Fruit fly (Drosophila melanogaster) whole organism, embryonic: ENCODE measurements around the gene CG13032.

Experiments
- ATbp ChIP-seq: fragments of 200-800 bp; sonication (Bioruptor generic); optimal IDR thresholded peaks from 2 replicates; lab custom pipeline; 2017; ENCODE audit warnings: missing biosample characterization, mild to moderate bottlenecking, missing genetic modification characterization, missing genetic modification reagents
- Atf-2 ChIP-seq: fragments of 200-800 bp; sonication (Bioruptor generic); optimal IDR thresholded peaks from 2 replicates; lab custom pipeline; 2016; ENCODE audit warnings: missing biosample characterization, missing genetic modification characterization
- B-H1 ChIP-seq: fragments of 200-800 bp; sonication (Bioruptor generic); IDR thresholded peaks from 3 replicates; pipeline ENCODE4 v1.3.6; 2022; ENCODE audit warnings: missing biosample characterization, missing genetic modification characterization
- CG1024 ChIP-seq: fragments of 200-800 bp; sonication (Bioruptor generic); IDR thresholded peaks from 2 replicates; pipeline ENCODE4 v1.3.6; 2022; ENCODE audit warnings: missing biosample characterization, missing genetic modification characterization
- CG10543 ChIP-seq: fragments of 200-800 bp; sonication (Bioruptor generic); optimal IDR thresholded peaks from 3 replicates; lab custom pipeline; 2017; ENCODE audit warnings: missing biosample characterization, mild to moderate bottlenecking, missing genetic modification characterization, moderate library complexity
- CG11085 ChIP-seq: fragments of 200-800 bp; sonication (Bioruptor generic); IDR thresholded peaks from 2 replicates; pipeline ENCODE4 v1.3.6; 2022; ENCODE audit warnings: missing biosample characterization, missing genetic modification characterization
- CG11504 ChIP-seq: fragments of 200-800 bp; sonication (Bioruptor generic); optimal IDR thresholded peaks from 3 replicates; lab custom pipeline; 2019; ENCODE audit warnings: missing biosample characterization, mild to moderate bottlenecking, missing genetic modification characterization, moderate library complexity
- CG11723 ChIP-seq: fragments of 200-800 bp; sonication (Bioruptor generic); optimal IDR thresholded peaks from 2 replicates; lab custom pipeline; 2017; ENCODE audit warnings: missing biosample characterization, mild to moderate bottlenecking, missing genetic modification characterization
- CG12071 ChIP-seq: fragments of 200-800 bp; sonication (Bioruptor generic); optimal IDR thresholded peaks from 3 replicates; lab custom pipeline; 2018; ENCODE audit warnings: missing biosample characterization, mild to moderate bottlenecking, missing genetic modification characterization
- CG12219 ChIP-seq: fragments of 200-800 bp; sonication (Bioruptor generic); optimal IDR thresholded peaks from 3 replicates; lab custom pipeline; 2018; ENCODE audit warnings: missing biosample characterization, mild to moderate bottlenecking, missing genetic modification characterization
- CG12299 ChIP-seq: fragments of 200-800 bp; sonication (Bioruptor generic); optimal IDR thresholded peaks from 2 replicates; lab custom pipeline; 2018; ENCODE audit warnings: missing biosample characterization, mild to moderate bottlenecking, missing genetic modification characterization
- CG13296 ChIP-seq: fragments of 200-800 bp; sonication (Bioruptor generic); optimal IDR thresholded peaks from 3 replicates; lab custom pipeline; 2018; ENCODE audit warnings: missing biosample characterization, mild to moderate bottlenecking, missing genetic modification characterization
- CG14965 ChIP-seq: fragments of 200-800 bp; sonication (Bioruptor generic); optimal IDR thresholded peaks from 2 replicates; lab custom pipeline; 2016; ENCODE audit warnings: missing biosample characterization, missing genetic modification characterization, borderline replicate concordance
- CG1603 ChIP-seq: fragments of 200-800 bp; sonication (Bioruptor generic); optimal IDR thresholded peaks from 2 replicates; lab custom pipeline; 2019; ENCODE audit warnings: missing biosample characterization, mild to moderate bottlenecking, missing genetic modification characterization, moderate library complexity
- CG18476 ChIP-seq: fragments of 200-800 bp; sonication (Bioruptor generic); optimal IDR thresholded peaks from 2 replicates; lab custom pipeline; 2016; ENCODE audit warnings: missing biosample characterization, mild to moderate bottlenecking, missing genetic modification characterization
- CG32772 ChIP-seq: fragments of 200-800 bp; sonication (Bioruptor generic); IDR thresholded peaks from 2 replicates; pipeline ENCODE4 v1.3.6; 2022; ENCODE audit warnings: missing biosample characterization, missing genetic modification characterization
- CG3281 ChIP-seq: fragments of 200-800 bp; sonication (Bioruptor generic); optimal IDR thresholded peaks from 3 replicates; lab custom pipeline; 2017; ENCODE audit warnings: missing biosample characterization, mild to moderate bottlenecking, missing genetic modification characterization
- CG33557 ChIP-seq: fragments of 200-800 bp; sonication (Bioruptor generic); optimal IDR thresholded peaks from 2 replicates; lab custom pipeline; 2019; ENCODE audit warnings: missing biosample characterization, mild to moderate bottlenecking, missing genetic modification characterization, moderate library complexity
- CG3407 ChIP-seq: fragments of 200-800 bp; sonication (Bioruptor generic); optimal IDR thresholded peaks from 2 replicates; lab custom pipeline; 2018; ENCODE audit warnings: missing biosample characterization, mild to moderate bottlenecking, missing genetic modification characterization
- CG6813 ChIP-seq: fragments of 200-800 bp; sonication (Bioruptor generic); optimal IDR thresholded peaks from 2 replicates; lab custom pipeline; 2017; ENCODE audit warnings: missing biosample characterization, missing genetic modification characterization, mild to moderate bottlenecking, moderate library complexity, missing genetic modification reagents
- CG7271 ChIP-seq: fragments of 200-800 bp; sonication (Bioruptor generic); optimal IDR thresholded peaks from 2 replicates; lab custom pipeline; 2018; ENCODE audit warnings: missing biosample characterization, mild to moderate bottlenecking, missing genetic modification characterization, moderate library complexity
- CG8089 ChIP-seq: fragments of 200-800 bp; sonication (Bioruptor generic); optimal IDR thresholded peaks from 3 replicates; lab custom pipeline; 2016; ENCODE audit warnings: missing biosample characterization, missing genetic modification characterization
- Dek ChIP-seq: fragments of 200-800 bp; sonication (Bioruptor generic); optimal IDR thresholded peaks from 3 replicates; lab custom pipeline; 2019; ENCODE audit warnings: missing biosample characterization, mild to moderate bottlenecking, missing genetic modification characterization, moderate library complexity
- Ets65A ChIP-seq: fragments of 200-800 bp; sonication (Bioruptor generic); peaks from one replicate; lab custom pipeline; 2016; ENCODE audit warnings: missing biosample characterization, missing genetic modification characterization
- HLH3B ChIP-seq: fragments of 200-800 bp; sonication (Bioruptor generic); IDR thresholded peaks from 2 replicates; pipeline ENCODE4 v1.3.6; 2022; ENCODE audit warnings: missing biosample characterization, missing genetic modification characterization
- HLH54F ChIP-seq: fragments of 200-800 bp; sonication (Bioruptor generic); optimal IDR thresholded peaks from 3 replicates; lab custom pipeline; 2016; ENCODE audit warnings: missing biosample characterization, missing genetic modification characterization
- Hey ChIP-seq: fragments of 200-800 bp; sonication (Bioruptor generic); optimal IDR thresholded peaks from 3 replicates; lab custom pipeline; 2018; ENCODE audit warnings: missing biosample characterization, mild to moderate bottlenecking, missing genetic modification characterization
- Mrtf ChIP-seq: fragments of 200-800 bp; sonication (Bioruptor generic); IDR thresholded peaks from 3 replicates; pipeline ENCODE4 v1.3.6; 2022; ENCODE audit warnings: missing biosample characterization, missing genetic modification characterization
- Scr ChIP-seq: fragments of 200-800 bp; sonication (Bioruptor generic); IDR thresholded peaks from 2 replicates; pipeline ENCODE4 v1.3.6; 2022; ENCODE audit warnings: missing biosample characterization, missing genetic modification characterization; ENCODE audit not compliant: partially characterized antibody
- Sin3A ChIP-seq: fragments of >200 bp; optimal IDR thresholded peaks from 2 replicates; lab custom pipeline; 2018
- Sox100B ChIP-seq: fragments of 200-800 bp; sonication (Bioruptor generic); optimal IDR thresholded peaks from 3 replicates; lab custom pipeline; 2018; ENCODE audit warnings: missing biosample characterization, mild to moderate bottlenecking, missing genetic modification characterization
- abd-A ChIP-seq: fragments of 200-800 bp; sonication (Bioruptor generic); optimal IDR thresholded peaks from 3 replicates; lab custom pipeline; 2019; ENCODE audit warnings: missing biosample characterization, mild to moderate bottlenecking, missing genetic modification characterization, moderate library complexity
- cato ChIP-seq: fragments of 200-800 bp; sonication (Bioruptor generic); optimal IDR thresholded peaks from 2 replicates; lab custom pipeline; 2016; ENCODE audit warnings: missing biosample characterization, missing genetic modification characterization, borderline replicate concordance
- caup ChIP-seq: fragments of 200-800 bp; sonication (Bioruptor generic); optimal IDR thresholded peaks from 3 replicates; lab custom pipeline; 2017; ENCODE audit warnings: missing biosample characterization, mild to moderate bottlenecking, missing genetic modification characterization, moderate library complexity; ENCODE audit not compliant: severe bottlenecking
- chm ChIP-seq: fragments of 200-800 bp; sonication (Bioruptor generic); IDR thresholded peaks from 2 replicates; pipeline ENCODE4 v1.3.6; 2022; ENCODE audit warnings: missing biosample characterization, missing genetic modification characterization
- corto ChIP-seq: fragments of 200-800 bp; sonication (Bioruptor generic); optimal IDR thresholded peaks from 2 replicates; lab custom pipeline; 2016; ENCODE audit warnings: missing biosample characterization, mild to moderate bottlenecking, missing genetic modification characterization, moderate library complexity
- eve ChIP-seq, 2 experiments: fragments of >200 bp; optimal IDR thresholded peaks; 2 replicates each; lab custom pipeline; 2017; ENCODE audit warnings: missing biosample characterization in 2 of 2, missing genetic modification characterization in 2 of 2
- fd64A ChIP-seq: fragments of 200-800 bp; sonication (Bioruptor generic); optimal IDR thresholded peaks from 3 replicates; lab custom pipeline; 2018; ENCODE audit warnings: missing biosample characterization, mild to moderate bottlenecking, missing genetic modification characterization
- hkb ChIP-seq, 2 experiments: fragments of 200-800 bp in 1 of 2; fragments of >200 bp in 1 of 2; sonication (Bioruptor generic) in 1 of 2; IDR thresholded peaks in 1 of 2; optimal IDR thresholded peaks in 1 of 2; 2 replicates each; pipeline versions ENCODE4 v1.3.6 to Lab custom; 2017 to 2022; ENCODE audit warnings: missing biosample characterization in 1 of 2, missing genetic modification characterization in 1 of 2
- jigr1 ChIP-seq: fragments of 200-800 bp; sonication (Bioruptor generic); IDR thresholded peaks from 3 replicates; pipeline ENCODE4 v1.3.6; 2022; ENCODE audit warnings: missing biosample characterization, missing genetic modification characterization
- kay ChIP-seq: fragments of 200-800 bp; sonication (Bioruptor generic); optimal IDR thresholded peaks from 2 replicates; lab custom pipeline; 2016; ENCODE audit warnings: missing biosample characterization, missing genetic modification characterization
- lab ChIP-seq: fragments of 200-800 bp; sonication (Bioruptor generic); optimal IDR thresholded peaks from 3 replicates; lab custom pipeline; 2017; ENCODE audit warnings: missing biosample characterization, missing genetic modification characterization, mild to moderate bottlenecking, moderate library complexity, missing genetic modification reagents
- pfk ChIP-seq: fragments of 200-800 bp; sonication (Bioruptor generic); optimal IDR thresholded peaks from 2 replicates; lab custom pipeline; 2018; ENCODE audit warnings: missing biosample characterization, mild to moderate bottlenecking, missing genetic modification characterization, moderate library complexity
- schlank ChIP-seq: fragments of 200-800 bp; sonication (Bioruptor generic); optimal IDR thresholded peaks from 2 replicates; lab custom pipeline; 2018; ENCODE audit warnings: missing biosample characterization, mild to moderate bottlenecking, missing genetic modification characterization
- slp2 ChIP-seq: fragments of 200-800 bp; sonication (Bioruptor generic); optimal IDR thresholded peaks from 2 replicates; lab custom pipeline; 2016; ENCODE audit warnings: missing biosample characterization, missing genetic modification characterization
- so ChIP-seq: fragments of 200-800 bp; sonication (Bioruptor generic); IDR thresholded peaks from 3 replicates; pipeline ENCODE4 v1.3.6; 2022; ENCODE audit warnings: missing biosample characterization, missing genetic modification characterization
- sug ChIP-seq: fragments of 200-800 bp; optimal IDR thresholded peaks from 2 replicates; lab custom pipeline; 2019; ENCODE audit warnings: missing biosample characterization, mild to moderate bottlenecking, missing genetic modification characterization, moderate library complexity
- tio ChIP-seq: fragments of 200-800 bp; sonication (Bioruptor generic); optimal IDR thresholded peaks from 2 replicates; lab custom pipeline; 2017; ENCODE audit warnings: missing biosample characterization, missing genetic modification characterization, inconsistent platforms
- trem ChIP-seq: fragments of 200-800 bp; optimal IDR thresholded peaks from 3 replicates; lab custom pipeline; 2019; ENCODE audit warnings: missing biosample characterization, mild to moderate bottlenecking, missing genetic modification characterization, moderate library complexity
- wek ChIP-seq: fragments of 200-800 bp; sonication (Bioruptor generic); optimal IDR thresholded peaks from 3 replicates; lab custom pipeline; 2018; ENCODE audit warnings: missing biosample characterization, mild to moderate bottlenecking, missing genetic modification characterization, moderate library complexity

Gene CG13032

DNA sequence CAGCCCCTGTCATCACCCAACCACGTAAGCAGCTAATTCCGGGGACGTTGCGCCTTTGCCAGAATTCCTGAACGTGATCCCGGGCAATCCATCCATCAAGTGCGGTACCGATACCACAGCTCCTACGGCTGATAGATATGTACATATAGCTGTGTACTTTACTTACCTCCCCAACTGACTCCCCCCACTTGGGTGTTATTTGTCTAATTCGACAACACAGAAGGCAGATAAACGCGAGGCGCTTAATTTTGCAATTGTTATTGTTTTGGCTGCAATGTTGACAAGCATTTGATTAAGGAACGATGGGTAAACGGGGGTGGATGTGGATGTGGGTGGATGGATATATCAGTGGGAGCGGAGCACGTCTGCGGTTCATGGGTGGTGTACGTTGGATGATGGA lies 3.6 kb upstream of the CG13032 start (continued):
- TF ChIP-seq Mrtf (GFP tag; lab: Robert Waterston, UW) (0 out of 3 replicates have a peak, but pooled peaks have one; percentile 13), cato (no peak), Sox100B (GFP tag; lab: Kevin White, UChicago) (no peak), HLH54F (no peak), CG3407 (GFP tag; lab: Kevin White, UChicago) (no peak), Atf-2 (GFP tag; lab: Kevin White, UChicago) (no peak), CG32772 (GFP tag; lab: Robert Waterston, UW) (no peak), chm (GFP tag; lab: Robert Waterston, UW) (0 out of 2 replicates have a peak, but pooled peaks have one; percentile 54), ATbp (GFP tag; lab: Kevin White, UChicago) (peak; percentile 52), eve (GFP tag; optimal IDR thresholded peaks at IDR 0.05; lab: Kevin White, UChicago) (no peak), sug (tag; lab: Kevin White, UChicago) (peak; percentile 57), lab (GFP tag; lab: Kevin White, UChicago) (peak; percentile 89), CG3281 (GFP tag; lab: Kevin White, UChicago) (peak; percentile 7), CG33557 (no peak), jigr1 (no peak), trem (tag; lab: Kevin White, UChicago) (no peak), Dek (tag; lab: Kevin White, UChicago) (no peak), CG1024 (no peak), CG12219 (GFP tag; lab: Kevin White, UChicago) (peak; percentile 5), caup (GFP tag; lab: Kevin White, UChicago) (peak; percentile 74), kay (no peak), CG12299 (no peak), pfk (GFP tag; lab: Kevin White, UChicago) (peak; percentile 54), B-H1 (no peak), hkb (optimal IDR thresholded peaks at IDR 0.05; lab: Kevin White, UChicago) (no peak), hkb (GFP tag; IDR thresholded peaks at IDR 0.05; lab: Robert Waterston, UW) (peak; percentile 25; the same call in 1 of the 2 replicates), schlank (tag; lab: Kevin White, UChicago) (peak; percentile 42), Ets65A (GFP tag; lab: Kevin White, UChicago) (no peak), corto (no peak), HLH3B (GFP tag; lab: Robert Waterston, UW) (0 out of 2 replicates have a peak, but pooled peaks have one; percentile 21), CG12071 (peak; percentile 14), CG11085 (GFP tag; lab: Robert Waterston, UW) (peak; percentile 19; the same call in 1 of the 2 replicates), tio (GFP tag; lab: Kevin White, UChicago) (no peak), CG1603 (tag; lab: Kevin White, UChicago) (no peak), CG14965 (GFP tag; lab: Kevin White, UChicago) (no peak), CG8089 (no peak), so (peak; percentile 37; the same call in 1 of the 3 replicates), Scr (GFP tag; lab: Robert Waterston, UW) (no peak), fd64A (GFP tag; lab: Kevin White, UChicago) (peak; percentile 11), CG11504 (tag; lab: Kevin White, UChicago) (no peak), slp2 (GFP tag; lab: Kevin White, UChicago) (no peak), CG6813 (peak; percentile 20), CG10543 (peak; percentile 59), wek (GFP tag; lab: Kevin White, UChicago) (peak; percentile 20), Sin3A (no peak), abd-A (tag; lab: Kevin White, UChicago) (no peak), CG13296 (GFP tag; lab: Kevin White, UChicago) (peak; percentile 19), CG11723 (no peak), CG18476 (GFP tag; lab: Kevin White, UChicago) (no peak), Hey (tag; lab: Kevin White, UChicago) (no peak), CG7271 (tag; lab: Kevin White, UChicago) (no peak)
